Worm (Caenorhabditis elegans): Measurements from ENCODE around the gene R10E11.6.

- TF ChIP-seq mdl-1 (tag; optimal IDR thresholded peaks at IDR 0.05), result no peak
- TF ChIP-seq lin-15B (tag; optimal IDR thresholded peaks at IDR 0.05), result no peak
- no peak for TF ChIP-seq elt-2 (tag; optimal IDR thresholded peaks at IDR 0.05)
- no peak for TF ChIP-seq snpc-4 (tag; optimal IDR thresholded peaks at IDR 0.05)
- no peak for TF ChIP-seq unc-62 (GFP tag; optimal IDR thresholded peaks at IDR 0.05)
- no peak for TF ChIP-seq zag-1 (tag; optimal IDR thresholded peaks at IDR 0.05)
- TF ChIP-seq nhr-12 (tag; optimal IDR thresholded peaks at IDR 0.05), result no peak
- TF ChIP-seq nhr-76 (tag; optimal IDR thresholded peaks at IDR 0.05), result no peak
- no peak for TF ChIP-seq nhr-77 (tag; optimal IDR thresholded peaks at IDR 0.05)
- no peak for TF ChIP-seq unc-39 (tag; optimal IDR thresholded peaks at IDR 0.05)
These were observed 15.7 kb upstream of the R10E11.6 start for ce11 chrIII:9767095-9767494.

Data from whole organism, L3 larva.